Fruit fly (Drosophila melanogaster): ENCODE measurements around the gene escl.

The escl gene

dm6 chr2L:12026458-12027431 is 36.0 kb downstream of the escl start (continued):
- TF ChIP-seq CG14965 (GFP tag; optimal IDR thresholded peaks at IDR 0.05; ENCODE audit: borderline replicate concordance), result no peak
- TF ChIP-seq Myb (GFP tag; optimal IDR thresholded peaks at IDR 0.05), result peak; percentile 23
- TF ChIP-seq tup (GFP tag; optimal IDR thresholded peaks at IDR 0.05), result no peak
- peak; percentile 68 for TF ChIP-seq sens (GFP tag)
- TF ChIP-seq pita (GFP tag; optimal IDR thresholded peaks at IDR 0.05), result no peak
- no peak for TF ChIP-seq sim (GFP tag; IDR thresholded peaks at IDR 0.05)
- no peak for TF ChIP-seq her (GFP tag; optimal IDR thresholded peaks at IDR 0.05)
- no peak for TF ChIP-seq eve (GFP tag; optimal IDR thresholded peaks at IDR 0.05)
- peak; percentile 63 for TF ChIP-seq org-1 (GFP tag; optimal IDR thresholded peaks at IDR 0.05)
- TF ChIP-seq CG15514 (GFP tag; optimal IDR thresholded peaks at IDR 0.05), result peak; percentile 95
- TF ChIP-seq disco-r (GFP tag; optimal IDR thresholded peaks at IDR 0.05), result no peak
- no peak for TF ChIP-seq Dip3 (GFP tag; optimal IDR thresholded peaks at IDR 0.05)
- TF ChIP-seq lilli (GFP tag; optimal IDR thresholded peaks at IDR 0.05), result peak; percentile 50
- no peak for TF ChIP-seq CG9876 (GFP tag; optimal IDR thresholded peaks at IDR 0.05)
- TF ChIP-seq CG15269 (tag; optimal IDR thresholded peaks at IDR 0.05), result peak; percentile 70
- TF ChIP-seq CG7928 (GFP tag; optimal IDR thresholded peaks at IDR 0.05), result no peak
- TF ChIP-seq CG10565 (GFP tag; optimal IDR thresholded peaks at IDR 0.05), result no peak
- TF ChIP-seq Sin3A (optimal IDR thresholded peaks at IDR 0.05), result no peak
- TF ChIP-seq lmd (GFP tag; IDR thresholded peaks at IDR 0.05), result peak; percentile 62
- TF ChIP-seq Gsc (GFP tag; IDR thresholded peaks at IDR 0.05), result no peak
- TF ChIP-seq Fer1 (GFP tag; optimal IDR thresholded peaks at IDR 0.05), result no peak
- TF ChIP-seq CG18764 (GFP tag; optimal IDR thresholded peaks at IDR 0.05), result no peak
- peak; percentile 3 for TF ChIP-seq pzg (GFP tag; optimal IDR thresholded peaks at IDR 0.05)
- peak; percentile 31; the same call in 1 of the 2 replicates for TF ChIP-seq crol (GFP tag; IDR thresholded peaks at IDR 0.05)
- TF ChIP-seq nmo (GFP tag; optimal IDR thresholded peaks at IDR 0.05), result peak; percentile 78
- no peak for TF ChIP-seq slou (GFP tag; optimal IDR thresholded peaks at IDR 0.05)
- peak; percentile 63 for TF ChIP-seq slbo (GFP tag; IDR thresholded peaks at IDR 0.05)
- TF ChIP-seq croc (GFP tag; conservative IDR thresholded peaks at IDR 0.05), result no peak; the same call in 2 of the 3 replicates
- no peak for TF ChIP-seq D19B (GFP tag; optimal IDR thresholded peaks at IDR 0.05)
- peak; percentile 62 for TF ChIP-seq CG14441 (GFP tag; IDR thresholded peaks at IDR 0.05)
- TF ChIP-seq CG18476 (GFP tag; optimal IDR thresholded peaks at IDR 0.05), result peak; percentile 35
- 0 out of 2 replicates have a peak, but pooled peaks have one; percentile 13 for TF ChIP-seq klu (GFP tag; IDR thresholded peaks at IDR 0.05)
- TF ChIP-seq CG12659 (GFP tag; optimal IDR thresholded peaks at IDR 0.05), result peak; percentile 68
- peak; percentile 89 for TF ChIP-seq CG17361 (GFP tag; IDR thresholded peaks at IDR 0.05)
- TF ChIP-seq pnt (GFP tag; optimal IDR thresholded peaks at IDR 0.05), result peak; percentile 15
- no peak; the same call in 1 of the 2 replicates for TF ChIP-seq CG3847 (GFP tag; IDR thresholded peaks at IDR 0.05)
- TF ChIP-seq HLH54F (GFP tag; optimal IDR thresholded peaks at IDR 0.05), result peak; percentile 18
- TF ChIP-seq Ets97D (GFP tag; optimal IDR thresholded peaks at IDR 0.05), result no peak
- peak; percentile 69 for TF ChIP-seq tio (GFP tag; optimal IDR thresholded peaks at IDR 0.05)
- no peak for TF ChIP-seq fd64A (GFP tag; optimal IDR thresholded peaks at IDR 0.05)
- TF ChIP-seq ab (GFP tag; optimal IDR thresholded peaks at IDR 0.05), result no peak
- TF ChIP-seq Sox100B (GFP tag; optimal IDR thresholded peaks at IDR 0.05), result peak; percentile 78
- TF ChIP-seq da (GFP tag; optimal IDR thresholded peaks at IDR 0.05), result peak; percentile 12
- TF ChIP-seq Dll (GFP tag; IDR thresholded peaks at IDR 0.05; ENCODE audit: partially characterized antibody), result no peak
- peak; percentile 44 for TF ChIP-seq Nf-YB (GFP tag; optimal IDR thresholded peaks at IDR 0.05)
- no peak for TF ChIP-seq NK7.1 (GFP tag; optimal IDR thresholded peaks at IDR 0.05)
- TF ChIP-seq sob (GFP tag; IDR thresholded peaks at IDR 0.05), result peak; percentile 45
- no peak for TF ChIP-seq ssp (GFP tag; IDR thresholded peaks at IDR 0.05)
- peak; percentile 67 for TF ChIP-seq CG13424 (tag; optimal IDR thresholded peaks at IDR 0.05)
- TF ChIP-seq CG15696 (tag; optimal IDR thresholded peaks at IDR 0.05), result no peak

Measured in whole organism, embryonic.